Worm (Caenorhabditis elegans): ENCODE results near the gene clec-232.
A peak's percentile ranks its signal among the peaks of the same experiment; 100 is the strongest.

The clec-232 gene

DNA sequence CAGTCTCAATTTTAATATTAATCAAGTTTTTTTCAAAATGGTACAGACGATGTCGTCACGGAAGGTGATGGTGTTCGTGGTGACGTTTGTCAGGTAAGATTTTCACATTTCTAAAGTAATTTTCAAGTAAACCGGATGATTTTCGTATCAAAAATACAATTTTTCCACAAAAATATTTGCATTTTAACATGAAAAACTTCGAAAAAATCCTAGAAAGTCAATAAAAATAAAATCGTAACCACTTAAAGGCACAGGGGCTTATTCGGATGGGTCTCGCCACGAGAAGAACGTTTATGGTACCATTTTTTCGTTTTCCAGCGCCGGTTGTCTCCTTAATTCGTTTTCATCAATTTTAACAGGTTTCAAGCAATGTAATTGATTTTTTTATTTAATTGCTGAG, 48.4 kb downstream of the clec-232 start, which contains the start of gene T10C6.6 (continued):
- TF ChIP-seq snpc-4 (GFP tag; optimal IDR thresholded peaks at IDR 0.05) (no peak), snpc-4 (tag; optimal IDR thresholded peaks at IDR 0.05) (peak in 2 of 4 experiments; percentile 24 to 35), F55B11.4 (tag; optimal IDR thresholded peaks at IDR 0.05; ENCODE audit: borderline replicate concordance, insufficient read depth) (no peak), aptf-3 (GFP tag; IDR thresholded peaks at IDR 0.05) (no peak)

DNA sequence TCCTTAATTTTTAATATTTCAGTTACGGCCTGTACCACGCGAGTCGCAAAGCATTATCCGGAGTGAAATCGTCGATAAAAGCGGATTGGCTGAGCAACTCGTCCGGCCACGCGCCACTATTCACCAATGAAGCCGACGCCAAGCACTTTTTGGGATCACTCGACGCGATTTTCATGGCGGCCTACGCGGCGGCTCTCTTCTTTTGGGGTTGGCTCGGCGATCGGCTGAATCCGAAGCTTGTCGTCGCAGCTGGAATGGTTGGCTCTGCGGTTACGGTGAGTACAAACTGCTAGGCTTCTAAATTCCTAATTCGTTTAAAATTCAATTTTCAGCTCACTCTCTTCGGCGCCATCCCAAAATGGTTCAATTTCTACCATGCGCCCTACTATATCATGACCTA, 49.0 kb downstream of the clec-232 start:
- TF ChIP-seq athp-1 (tag; optimal IDR thresholded peaks at IDR 0.05), result no peak
- TF ChIP-seq ceh-100 (GFP tag; IDR thresholded peaks at IDR 0.05), result no peak
- no peak for TF ChIP-seq K12H6.12 (tag; optimal IDR thresholded peaks at IDR 0.05)
- TF ChIP-seq zfh-2 (GFP tag; conservative IDR thresholded peaks at IDR 0.05), result peak; percentile 51
- no peak for TF ChIP-seq nhr-179 (tag; optimal IDR thresholded peaks at IDR 0.05)
- TF ChIP-seq gei-17 (GFP tag; optimal IDR thresholded peaks at IDR 0.05), result no peak
- no peak for TF ChIP-seq ztf-6 (GFP tag; IDR thresholded peaks at IDR 0.05)
- no peak for TF ChIP-seq unc-130 (GFP tag; optimal IDR thresholded peaks at IDR 0.05)

Measured in whole organism, young adult.